Fruit fly (Drosophila melanogaster) whole organism, prepupa: ENCODE results near the gene Ccdc85.

Experiments used
- Blimp-1 ChIP-seq: fragments of 200-800 bp; sonication (Bioruptor generic); optimal IDR thresholded peaks from 3 replicates; lab custom pipeline; 2017; ENCODE audit warnings: missing biosample characterization, missing genetic modification characterization, mild to moderate bottlenecking, moderate library complexity, missing genetic modification reagents
- CG10631 ChIP-seq: fragments of 200-800 bp; sonication (Bioruptor generic); optimal IDR thresholded peaks from 2 replicates; lab custom pipeline; 2016; ENCODE audit warnings: missing biosample characterization, missing genetic modification characterization
- CG10669 ChIP-seq: fragments of 200-800 bp; sonication (Bioruptor generic); optimal IDR thresholded peaks from 3 replicates; lab custom pipeline; 2018; ENCODE audit warnings: missing biosample characterization, mild to moderate bottlenecking, missing genetic modification characterization, moderate library complexity
- CG11762 ChIP-seq: fragments of 200-800 bp; sonication (Bioruptor generic); optimal IDR thresholded peaks from 3 replicates; lab custom pipeline; 2016; ENCODE audit warnings: missing biosample characterization, missing genetic modification characterization; ENCODE audit not compliant: insufficient read depth
- CG11902 ChIP-seq: fragments of 200-800 bp; sonication (Bioruptor generic); optimal IDR thresholded peaks from 3 replicates; lab custom pipeline; 2016; ENCODE audit warnings: missing biosample characterization, missing genetic modification characterization
- CG15336 ChIP-seq: fragments of 200-800 bp; sonication (Bioruptor generic); IDR thresholded peaks from 2 replicates; pipeline ENCODE4 v1.3.6; 2022; ENCODE audit warnings: missing biosample characterization, missing genetic modification characterization
- CG1621 ChIP-seq: fragments of 200-800 bp; sonication (Bioruptor generic); optimal IDR thresholded peaks from 3 replicates; lab custom pipeline; 2018; ENCODE audit warnings: missing biosample characterization, mild to moderate bottlenecking, missing genetic modification characterization
- CG16779 ChIP-seq: fragments of 200-800 bp; sonication (Bioruptor generic); optimal IDR thresholded peaks from 3 replicates; lab custom pipeline; 2017; ENCODE audit warnings: missing biosample characterization, mild to moderate bottlenecking, missing genetic modification characterization
- CG32006 ChIP-seq: fragments of 200-800 bp; sonication (Bioruptor generic); optimal IDR thresholded peaks from 3 replicates; lab custom pipeline; 2017; ENCODE audit warnings: missing biosample characterization, mild to moderate bottlenecking, missing genetic modification characterization
- CG34406 ChIP-seq: fragments of 200-800 bp; sonication (Bioruptor generic); optimal IDR thresholded peaks from 3 replicates; lab custom pipeline; 2016; ENCODE audit warnings: missing biosample characterization, missing genetic modification characterization
- CG3919 ChIP-seq: fragments of 200-800 bp; sonication (Bioruptor generic); optimal IDR thresholded peaks from 3 replicates; lab custom pipeline; 2016; ENCODE audit warnings: missing biosample characterization, missing genetic modification characterization
- CG4318 ChIP-seq: fragments of 200-800 bp; sonication (Bioruptor generic); optimal IDR thresholded peaks from 3 replicates; lab custom pipeline; 2017; ENCODE audit warnings: missing biosample characterization, mild to moderate bottlenecking, missing genetic modification characterization
- CG6163 ChIP-seq: fragments of 200-800 bp; sonication (Bioruptor generic); IDR thresholded peaks from 3 replicates; pipeline ENCODE4 v1.3.6; 2022; ENCODE audit warnings: missing biosample characterization, missing genetic modification characterization
- CG6792 ChIP-seq: fragments of 200-800 bp; sonication (Bioruptor generic); optimal IDR thresholded peaks from 3 replicates; lab custom pipeline; 2016; ENCODE audit warnings: missing biosample characterization, missing genetic modification characterization
- CG6808 ChIP-seq: fragments of 200-800 bp; sonication (Bioruptor generic); optimal IDR thresholded peaks from 3 replicates; lab custom pipeline; 2017; ENCODE audit warnings: missing biosample characterization, missing genetic modification characterization, mild to moderate bottlenecking, moderate library complexity, missing genetic modification reagents
- CG7368 ChIP-seq: fragments of 200-800 bp; sonication (Bioruptor generic); optimal IDR thresholded peaks from 3 replicates; lab custom pipeline; 2016; ENCODE audit warnings: missing biosample characterization, missing genetic modification characterization
- CG8119 ChIP-seq: fragments of 200-800 bp; sonication (Bioruptor generic); IDR thresholded peaks from 3 replicates; pipeline ENCODE4 v1.3.6; 2022; ENCODE audit warnings: missing biosample characterization, missing genetic modification characterization
- CG8319 ChIP-seq: fragments of 200-800 bp; sonication (Bioruptor generic); optimal IDR thresholded peaks from 3 replicates; lab custom pipeline; 2016; ENCODE audit warnings: missing biosample characterization, missing genetic modification characterization
- CG8632 ChIP-seq: fragments of 200-800 bp; sonication (Bioruptor generic); optimal IDR thresholded peaks from 3 replicates; lab custom pipeline; 2016; ENCODE audit warnings: missing biosample characterization, missing genetic modification characterization
- CG9139 ChIP-seq: fragments of 200-800 bp; sonication (Bioruptor generic); optimal IDR thresholded peaks from 3 replicates; lab custom pipeline; 2017; ENCODE audit warnings: missing biosample characterization, mild to moderate bottlenecking, missing genetic modification characterization
- Eip75B ChIP-seq: fragments of 200-800 bp; sonication (Bioruptor generic); optimal IDR thresholded peaks from 3 replicates; lab custom pipeline; 2016; ENCODE audit warnings: missing biosample characterization, missing genetic modification characterization
- Eip78C ChIP-seq: fragments of 200-800 bp; sonication (Bioruptor generic); peaks from one replicate; lab custom pipeline; 2016; ENCODE audit warnings: missing biosample characterization, missing genetic modification characterization
- Eip93F ChIP-seq: fragments of 200-800 bp; sonication (Bioruptor generic); optimal IDR thresholded peaks from 2 replicates; lab custom pipeline; 2016; ENCODE audit warnings: missing biosample characterization, mild to moderate bottlenecking, missing genetic modification characterization
- Ets21C ChIP-seq: fragments of 200-800 bp; sonication (Bioruptor generic); optimal IDR thresholded peaks from 3 replicates; lab custom pipeline; 2016; ENCODE audit warnings: missing biosample characterization, missing genetic modification characterization
- Ets96B ChIP-seq: fragments of 200-800 bp; optimal IDR thresholded peaks from 2 replicates; lab custom pipeline; 2019; ENCODE audit warnings: missing biosample characterization, mild to moderate bottlenecking, missing genetic modification characterization, moderate library complexity
- Gug ChIP-seq: fragments of 200-800 bp; sonication (Bioruptor generic); IDR thresholded peaks from 2 replicates; pipeline ENCODE4 v1.3.6; 2022; ENCODE audit warnings: missing biosample characterization, missing genetic modification characterization
- Hr38 ChIP-seq: sonication (Bioruptor generic); optimal IDR thresholded peaks from 2 replicates; lab custom pipeline; 2016; ENCODE audit warnings: missing biosample characterization, missing genetic modification characterization
- Hr39 ChIP-seq: fragments of 200-800 bp; sonication (Bioruptor generic); optimal IDR thresholded peaks from 2 replicates; lab custom pipeline; 2016; ENCODE audit warnings: missing biosample characterization, missing genetic modification characterization
- Hr4 ChIP-seq: fragments of 200-800 bp; sonication (Bioruptor generic); optimal IDR thresholded peaks from 3 replicates; lab custom pipeline; 2016; ENCODE audit warnings: missing biosample characterization, missing genetic modification characterization
- Met ChIP-seq: fragments of 200-800 bp; sonication (Bioruptor generic); optimal IDR thresholded peaks from 3 replicates; lab custom pipeline; 2016; ENCODE audit warnings: missing biosample characterization, missing genetic modification characterization
- OdsH ChIP-seq: fragments of 200-800 bp; sonication (Bioruptor generic); optimal IDR thresholded peaks from 3 replicates; lab custom pipeline; 2016; ENCODE audit warnings: missing biosample characterization, missing genetic modification characterization
- Smox ChIP-seq: fragments of 200-800 bp; sonication (Bioruptor generic); optimal IDR thresholded peaks from 3 replicates; lab custom pipeline; 2016; ENCODE audit warnings: missing biosample characterization, missing genetic modification characterization
- Sox102F ChIP-seq: fragments of 200-800 bp; sonication (Bioruptor generic); optimal IDR thresholded peaks from 2 replicates; lab custom pipeline; 2016; ENCODE audit warnings: missing biosample characterization, mild to moderate bottlenecking, missing genetic modification characterization
- Sox14 ChIP-seq: fragments of 200-800 bp; sonication (Bioruptor generic); optimal IDR thresholded peaks from 3 replicates; lab custom pipeline; 2016; ENCODE audit warnings: missing biosample characterization, missing genetic modification characterization
- Sox15 ChIP-seq: fragments of 200-800 bp; sonication (Bioruptor generic); optimal IDR thresholded peaks from 3 replicates; lab custom pipeline; 2016; ENCODE audit warnings: missing biosample characterization, missing genetic modification characterization
- achi ChIP-seq: fragments of 200-800 bp; sonication (Bioruptor generic); optimal IDR thresholded peaks from 3 replicates; lab custom pipeline; 2016; ENCODE audit warnings: missing biosample characterization, missing genetic modification characterization
- acj6 ChIP-seq: fragments of 200-800 bp; sonication (Bioruptor generic); optimal IDR thresholded peaks from 3 replicates; lab custom pipeline; 2016; ENCODE audit warnings: missing biosample characterization, missing genetic modification characterization
- cyc ChIP-seq: fragments of 200-800 bp; sonication (Bioruptor generic); optimal IDR thresholded peaks from 3 replicates; lab custom pipeline; 2016; ENCODE audit warnings: missing biosample characterization, missing genetic modification characterization
- dac ChIP-seq: fragments of 200-800 bp; sonication (Bioruptor generic); optimal IDR thresholded peaks from 2 replicates; lab custom pipeline; 2017; ENCODE audit warnings: missing biosample characterization, mild to moderate bottlenecking, missing genetic modification characterization
- esn ChIP-seq: fragments of 200-800 bp; sonication (Bioruptor generic); optimal IDR thresholded peaks from 2 replicates; lab custom pipeline; 2016; ENCODE audit warnings: missing biosample characterization, mild to moderate bottlenecking, missing genetic modification characterization, moderate library complexity
- fd59A ChIP-seq: fragments of 200-800 bp; sonication (Bioruptor generic); optimal IDR thresholded peaks from 2 replicates; lab custom pipeline; 2017; ENCODE audit warnings: missing biosample characterization, mild to moderate bottlenecking, missing genetic modification characterization, missing genetic modification reagents
- fd85E ChIP-seq: fragments of 200-800 bp; sonication (Bioruptor generic); optimal IDR thresholded peaks from 3 replicates; lab custom pipeline; 2016; ENCODE audit warnings: missing biosample characterization, missing genetic modification characterization
- fkh ChIP-seq: fragments of 200-800 bp; sonication (Bioruptor generic); optimal IDR thresholded peaks from 3 replicates; lab custom pipeline; 2017; ENCODE audit warnings: missing biosample characterization, mild to moderate bottlenecking, missing genetic modification characterization, moderate library complexity
- lz ChIP-seq: fragments of 200-800 bp; sonication (Bioruptor generic); optimal IDR thresholded peaks from 3 replicates; lab custom pipeline; 2016; ENCODE audit warnings: missing biosample characterization, missing genetic modification characterization
- net ChIP-seq: fragments of 200-800 bp; sonication (Bioruptor generic); optimal IDR thresholded peaks from 3 replicates; lab custom pipeline; 2016; ENCODE audit warnings: missing biosample characterization, missing genetic modification characterization
- pdm3 ChIP-seq: fragments of 200-800 bp; sonication (Bioruptor generic); optimal IDR thresholded peaks from 3 replicates; lab custom pipeline; 2016; ENCODE audit warnings: missing biosample characterization, missing genetic modification characterization
- salr ChIP-seq, 2 experiments: fragments of 200-800 bp; sonication (Bioruptor generic); optimal IDR thresholded peaks; 3 replicates each; lab custom pipeline; 2016 to 2018; ENCODE audit warnings: missing biosample characterization in 2 of 2, missing genetic modification characterization in 2 of 2, mild to moderate bottlenecking in 1 of 2
- ss ChIP-seq, 2 experiments: fragments of 200-800 bp; sonication (Bioruptor generic); optimal IDR thresholded peaks; 2 replicates in 1 of 2; 3 replicates in 1 of 2; lab custom pipeline; 2017 to 2018; ENCODE audit warnings: mild to moderate bottlenecking in 2 of 2, missing biosample characterization in 2 of 2, missing genetic modification characterization in 2 of 2, moderate library complexity in 1 of 2
- svp ChIP-seq: fragments of 200-800 bp; sonication (Bioruptor generic); peaks from one replicate; lab custom pipeline; 2016; ENCODE audit warnings: missing biosample characterization, missing genetic modification characterization
- topi ChIP-seq: fragments of 200-800 bp; sonication (Bioruptor generic); optimal IDR thresholded peaks from 3 replicates; lab custom pipeline; 2016; ENCODE audit warnings: missing biosample characterization, missing genetic modification characterization
- vri ChIP-seq: fragments of 200-800 bp; sonication (Bioruptor generic); optimal IDR thresholded peaks from 3 replicates; lab custom pipeline; 2016; ENCODE audit warnings: missing biosample characterization, mild to moderate bottlenecking, missing genetic modification characterization

Ccdc85 gene

DNA sequence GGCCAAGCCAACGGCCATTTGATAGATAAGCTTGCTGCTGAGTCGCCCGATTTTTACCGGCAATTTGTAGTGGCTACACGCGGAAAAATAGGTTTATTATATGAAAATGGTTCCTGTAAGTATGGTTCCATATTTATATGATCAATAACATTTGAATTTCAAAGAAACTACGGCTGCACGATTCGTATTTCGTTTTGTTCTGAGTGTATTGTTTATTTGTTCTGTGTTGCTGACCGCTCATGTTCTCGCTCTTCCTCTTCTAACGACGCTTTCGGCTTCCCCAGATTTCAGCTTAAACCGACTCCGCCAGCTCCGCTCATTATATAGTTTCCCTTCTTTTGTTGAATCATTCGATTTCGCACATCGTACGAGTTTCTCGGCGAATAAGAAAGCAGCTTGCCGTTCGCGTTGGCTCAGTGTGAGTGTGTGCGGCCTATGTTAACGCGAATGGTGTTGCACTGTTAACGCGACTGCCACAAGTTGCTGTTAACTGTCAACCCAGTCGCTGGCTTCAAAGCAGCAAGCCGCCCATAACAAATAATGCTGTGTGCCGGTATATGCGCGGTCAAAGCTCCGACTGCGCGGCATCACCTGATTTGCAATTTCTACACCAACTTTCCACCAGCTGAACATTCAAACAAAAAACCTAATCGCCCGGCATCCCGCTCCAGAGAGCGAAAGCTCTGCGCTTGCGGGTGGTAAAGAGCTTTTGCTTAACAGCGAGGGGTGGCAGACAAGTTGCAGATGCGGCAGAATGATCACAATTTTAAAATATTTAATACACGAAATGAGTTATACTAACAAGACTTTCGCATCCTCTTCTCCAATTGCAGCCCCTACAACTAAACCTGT lies 59.9 kb downstream of the Ccdc85 start:
- TF ChIP-seq Eip75B (GFP tag; lab: Kevin White, UChicago) (no peak), CG7368 (GFP tag; lab: Kevin White, UChicago) (no peak), CG8119 (GFP tag; lab: Robert Waterston, UW) (peak; percentile 39; the same call in 2 of the 3 replicates), Hr39 (peak; percentile 9), CG3919 (GFP tag; lab: Kevin White, UChicago) (peak; percentile 12), Ets21C (GFP tag; lab: Kevin White, UChicago) (no peak), Gug (GFP tag; lab: Robert Waterston, UW) (peak; percentile 29; the same call in 1 of the 2 replicates), Met (GFP tag; lab: Kevin White, UChicago) (peak; percentile 4), OdsH (no peak), CG11762 (GFP tag; lab: Kevin White, UChicago) (no peak), Hr38 (GFP tag; lab: Kevin White, UChicago) (no peak), dac (GFP tag; lab: Kevin White, UChicago) (no peak), acj6 (GFP tag; lab: Kevin White, UChicago) (no peak), Sox15 (GFP tag; lab: Kevin White, UChicago) (no peak), CG8319 (no peak), lz (GFP tag; lab: Kevin White, UChicago) (no peak), CG11902 (GFP tag; lab: Kevin White, UChicago) (no peak), CG8632 (GFP tag; lab: Kevin White, UChicago) (no peak), CG15336 (GFP tag; lab: Robert Waterston, UW) (peak; percentile 51), CG32006 (GFP tag; lab: Kevin White, UChicago) (peak; percentile 65), salr (GFP tag; optimal IDR thresholded peaks at IDR 0.05; lab: Kevin White, UChicago) (peak in 1 of 2 experiments; percentile 5), achi (GFP tag; lab: Kevin White, UChicago) (no peak), Ets96B (tag; lab: Kevin White, UChicago) (no peak), CG10631 (peak; percentile 9), fkh (GFP tag; lab: Kevin White, UChicago) (no peak), svp (GFP tag; lab: Kevin White, UChicago) (peak; percentile 35), CG10669 (GFP tag; lab: Kevin White, UChicago) (no peak), CG9139 (GFP tag; lab: Kevin White, UChicago) (no peak), CG6163 (peak; percentile 63; the same call in 2 of the 3 replicates), pdm3 (peak; percentile 31), CG1621 (tag; lab: Kevin White, UChicago) (no peak), Eip78C (GFP tag; lab: Kevin White, UChicago) (peak; percentile 73), Hr4 (peak; percentile 56), CG16779 (tag; lab: Kevin White, UChicago) (no peak), CG6808 (GFP tag; lab: Kevin White, UChicago) (no peak), fd85E (no peak), fd59A (no peak), net (GFP tag; lab: Kevin White, UChicago) (no peak), Smox (GFP tag; lab: Kevin White, UChicago) (no peak), CG4318 (GFP tag; lab: Kevin White, UChicago) (no peak), Blimp-1 (GFP tag; lab: Kevin White, UChicago) (no peak), cyc (GFP tag; lab: Kevin White, UChicago) (peak; percentile 3), CG6792 (GFP tag; lab: Kevin White, UChicago) (no peak), ss (GFP tag; optimal IDR thresholded peaks at IDR 0.05; lab: Kevin White, UChicago) (no peak), Eip93F (GFP tag; lab: Kevin White, UChicago) (no peak), Sox102F (GFP tag; lab: Kevin White, UChicago) (peak; percentile 36), esn (GFP tag; lab: Kevin White, UChicago) (no peak), topi (GFP tag; lab: Kevin White, UChicago) (no peak), CG34406 (GFP tag; lab: Kevin White, UChicago) (no peak), vri (no peak), Sox14 (GFP tag; lab: Kevin White, UChicago) (no peak)
